Fruit fly (Drosophila melanogaster) Kc167 (cell line): ENCODE data around the gene bard.

Source experiments
- h ChIP-seq: fragments of >200 bp; optimal IDR thresholded peaks from 3 replicates; lab custom pipeline; 2018; ENCODE audit warnings: missing external identifiers
- ttk ChIP-seq: sonication (Bioruptor generic); optimal IDR thresholded peaks from 2 replicates; lab custom pipeline; 2017; ENCODE audit warnings: missing external identifiers

DNA sequence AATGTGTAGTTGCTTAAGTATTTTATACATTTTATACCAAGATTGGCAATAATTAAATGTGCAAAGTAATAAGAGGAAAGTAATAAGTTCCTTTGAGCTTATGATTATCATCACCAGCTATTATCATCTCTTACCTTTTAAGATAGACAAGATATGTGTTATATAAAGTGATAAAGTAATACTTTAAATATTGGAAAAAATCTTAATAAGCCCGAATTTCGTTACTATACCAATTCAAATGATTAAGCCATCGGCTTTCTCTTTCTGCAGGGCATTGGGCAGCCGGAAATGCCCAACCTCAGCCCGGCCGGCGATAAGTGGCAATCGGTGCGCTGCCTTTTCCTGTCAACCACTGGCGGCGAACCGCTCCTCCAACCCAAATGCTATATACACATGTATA is 12.9 kb upstream of the bard start:
- no peak for TF ChIP-seq h (lab: Kevin White, UChicago)
- no peak for TF ChIP-seq ttk (lab: Kevin White, UChicago)
